Worm (Caenorhabditis elegans): ENCODE measurements around the gene F35A5.1.

F35A5.1 gene

ce11 chrX:3823869-3824268, 16.6 kb downstream of the F35A5.1 start (continued):
- TF ChIP-seq atf-7 (tag; optimal IDR thresholded peaks at IDR 0.05), result peak; percentile 59
- TF ChIP-seq ceh-40 (GFP tag; IDR thresholded peaks at IDR 0.05), result no peak
- TF ChIP-seq ztf-3 (GFP tag; optimal IDR thresholded peaks at IDR 0.05), result no peak
- TF ChIP-seq pha-4 (tag; optimal IDR thresholded peaks at IDR 0.05), result peak; percentile 1
- no peak for TF ChIP-seq ekl-4 (GFP tag; IDR thresholded peaks at IDR 0.05)
- no peak for TF ChIP-seq bed-1 (GFP tag; IDR thresholded peaks at IDR 0.05)
- TF ChIP-seq snpc-4 (GFP tag; optimal IDR thresholded peaks at IDR 0.05), result no peak
- TF ChIP-seq snpc-4 (tag; optimal IDR thresholded peaks at IDR 0.05), result peak in 1 of 4 experiments; percentile 14
- no peak for TF ChIP-seq dpl-1 (GFP tag; optimal IDR thresholded peaks at IDR 0.05)
- TF ChIP-seq C17E4.6 (GFP tag; IDR thresholded peaks at IDR 0.05), result no peak
- TF ChIP-seq let-607 (tag; optimal IDR thresholded peaks at IDR 0.05), result peak; percentile 39 to 79

- TF ChIP-seq K12H6.12 (tag; optimal IDR thresholded peaks at IDR 0.05), result no peak
- TF ChIP-seq ztf-28 (GFP tag; IDR thresholded peaks at IDR 0.05), result 0 out of 2 replicates have a peak, but pooled peaks have one; percentile 37
- TF ChIP-seq zfh-2 (GFP tag; conservative IDR thresholded peaks at IDR 0.05), result peak; percentile 81
Measured at ce11 chrX:3824443-3824842, 17.2 kb downstream of the F35A5.1 start.

ce11 chrX:3824907-3825689, 17.8 kb downstream of the F35A5.1 start:
- TF ChIP-seq lir-1 (GFP tag; conservative IDR thresholded peaks at IDR 0.05) (no peak), attf-3 (GFP tag; conservative IDR thresholded peaks at IDR 0.05) (no peak), snpc-4 (GFP tag; optimal IDR thresholded peaks at IDR 0.05) (no peak), snpc-4 (tag; optimal IDR thresholded peaks at IDR 0.05) (no peak), nhr-80 (tag; optimal IDR thresholded peaks at IDR 0.05) (peak; percentile 52), F39B2.1 (GFP tag; IDR thresholded peaks at IDR 0.05) (no peak), ceh-100 (GFP tag; IDR thresholded peaks at IDR 0.05) (no peak), sptf-2 (GFP tag; optimal IDR thresholded peaks at IDR 0.05) (no peak)

- TF ChIP-seq let-607 (tag; optimal IDR thresholded peaks at IDR 0.05) (no peak), Y53F4B.3 (GFP tag; IDR thresholded peaks at IDR 0.05) (no peak)
Measured at ce11 chrX:3826172-3826571, 18.9 kb downstream of the F35A5.1 start.

ce11 chrX:3826863-3827262, 19.6 kb downstream of the F35A5.1 start, which contains the start of gene fkh-9:
Gene fkh-9, minus strand, starts transcription at chrX:3826963.
- TF ChIP-seq akir-1 (GFP tag; optimal IDR thresholded peaks at IDR 0.05) (no peak), tbp1 (GFP tag; optimal IDR thresholded peaks at IDR 0.05) (no peak), mel-28 (tag; optimal IDR thresholded peaks at IDR 0.05; ENCODE audit: borderline replicate concordance) (no peak), ets-4 (GFP tag; optimal IDR thresholded peaks at IDR 0.05) (no peak), ztf-22 (GFP tag; optimal IDR thresholded peaks at IDR 0.05) (no peak), rpc-1 (optimal IDR thresholded peaks at IDR 0.05) (no peak), rpc-1 (tag; optimal IDR thresholded peaks at IDR 0.05) (no peak), snpc-3.4 (tag; optimal IDR thresholded peaks at IDR 0.05) (no peak), xnd-1 (tag; optimal IDR thresholded peaks at IDR 0.05) (no peak), madf-10 (tag; optimal IDR thresholded peaks at IDR 0.05) (no peak), ztf-6 (GFP tag; IDR thresholded peaks at IDR 0.05) (no peak), rec-8 (tag; optimal IDR thresholded peaks at IDR 0.05) (no peak), athp-1 (tag; optimal IDR thresholded peaks at IDR 0.05) (no peak)
